Worm (Caenorhabditis elegans) whole organism, L1 larva: ENCODE results near the gene fbxa-153.

ENCODE experiments used
- ama-1 ChIP-seq: fragments of 150-350 bp; optimal IDR thresholded peaks from 2 replicates; lab custom pipeline; 2014
- ces-1 ChIP-seq: fragments of 150-350 bp; optimal IDR thresholded peaks from 2 replicates; lab custom pipeline; 2014; ENCODE audit warnings: missing biosample characterization, missing genetic modification reagents, missing genetic modification characterization
- dpl-1 ChIP-seq, 3 experiments: fragments of 150-350 bp in 2 of 3; sonication (generic microtip) in 1 of 3; optimal IDR thresholded peaks; 2 replicates each; lab custom pipeline; 2014 to 2017; ENCODE audit warnings: missing biosample characterization in 3 of 3, missing genetic modification characterization in 3 of 3, missing genetic modification reagents in 3 of 3
- lin-14 ChIP-seq: fragments of 200-800 bp; sonication (Bioruptor generic); optimal IDR thresholded peaks from 2 replicates; lab custom pipeline; 2018; ENCODE audit warnings: mild to moderate bottlenecking, missing genetic modification characterization, moderate library complexity, missing compliant biosample characterization
- nhr-237 ChIP-seq: fragments of 150-350 bp; optimal IDR thresholded peaks from 2 replicates; lab custom pipeline; 2014; ENCODE audit warnings: missing biosample characterization, missing genetic modification characterization
- nhr-71 ChIP-seq: sonication (generic microtip); optimal IDR thresholded peaks from 2 replicates; lab custom pipeline; 2016; ENCODE audit warnings: mild to moderate bottlenecking, missing genetic modification characterization, moderate library complexity, missing compliant biosample characterization

- TF ChIP-seq nhr-237 (no peak), ces-1 (GFP tag; lab: Kevin White, UChicago) (no peak), nhr-71 (tag; lab: Kevin White, UChicago) (no peak), lin-14 (GFP tag; lab: Kevin White, UChicago) (no peak), dpl-1 (GFP tag; optimal IDR thresholded peaks at IDR 0.05; lab: Kevin White, UChicago) (no peak), ama-1 (no peak)
These were observed 50.5 kb downstream of the fbxa-153 start for ce11 chrV:15559729-15560128.
